Fruit fly (Drosophila melanogaster): ENCODE data around the gene Neto.

dm6 chrX:13561371-13561770 lies 115.7 kb downstream of the Neto start, which contains the start of gene CG32633:
- TF ChIP-seq Vsx2 (GFP tag; optimal IDR thresholded peaks at IDR 0.05; ENCODE audit: partially characterized antibody) (no peak), pan (optimal IDR thresholded peaks at IDR 0.05) (no peak)
